Fruit fly (Drosophila melanogaster) whole organism, embryonic: Measurements from ENCODE around the gene Pi4KIIalpha.

ENCODE experiments used
- Bgb ChIP-seq: fragments of 200-800 bp; sonication (Bioruptor generic); IDR thresholded peaks from 2 replicates; pipeline ENCODE4 v1.3.6; 2022; ENCODE audit warnings: missing biosample characterization, missing genetic modification characterization; ENCODE audit not compliant: partially characterized antibody
- C15 ChIP-seq: fragments of 200-800 bp; sonication (Bioruptor generic); IDR thresholded peaks from 3 replicates; pipeline ENCODE4 v1.3.6; 2022; ENCODE audit warnings: missing biosample characterization, missing genetic modification characterization
- CG10462 ChIP-seq: fragments of 200-800 bp; sonication (Bioruptor generic); optimal IDR thresholded peaks from 2 replicates; lab custom pipeline; 2016; ENCODE audit warnings: missing biosample characterization, missing genetic modification characterization
- CG10654 ChIP-seq: fragments of 200-800 bp; sonication (Bioruptor generic); optimal IDR thresholded peaks from 2 replicates; lab custom pipeline; 2016; ENCODE audit warnings: missing biosample characterization, missing genetic modification characterization
- CG11093 ChIP-seq: fragments of 200-800 bp; sonication (Bioruptor generic); IDR thresholded peaks from 3 replicates; pipeline ENCODE4 v1.3.6; 2022; ENCODE audit warnings: missing biosample characterization, missing genetic modification characterization
- CG12071 ChIP-seq: fragments of 200-800 bp; sonication (Bioruptor generic); optimal IDR thresholded peaks from 3 replicates; lab custom pipeline; 2018; ENCODE audit warnings: missing biosample characterization, mild to moderate bottlenecking, missing genetic modification characterization
- CG12659 ChIP-seq: fragments of 200-800 bp; sonication (Bioruptor generic); optimal IDR thresholded peaks from 3 replicates; lab custom pipeline; 2017; ENCODE audit warnings: mild to moderate bottlenecking, missing biosample characterization, missing genetic modification reagents, missing genetic modification characterization
- CG12942 ChIP-seq: fragments of 200-800 bp; sonication (Bioruptor generic); optimal IDR thresholded peaks from 3 replicates; lab custom pipeline; 2016; ENCODE audit warnings: missing biosample characterization, missing genetic modification characterization
- CG13775 ChIP-seq: fragments of 200-800 bp; sonication (Bioruptor generic); optimal IDR thresholded peaks from 3 replicates; lab custom pipeline; 2017; ENCODE audit warnings: missing biosample characterization, mild to moderate bottlenecking, missing genetic modification characterization
- CG13894 ChIP-seq: fragments of 200-800 bp; sonication (Bioruptor generic); optimal IDR thresholded peaks from 3 replicates; lab custom pipeline; 2018; ENCODE audit warnings: missing biosample characterization, mild to moderate bottlenecking, missing genetic modification characterization, moderate library complexity
- CG14860 ChIP-seq: fragments of 200-800 bp; sonication (Bioruptor generic); IDR thresholded peaks from 3 replicates; pipeline ENCODE4 v1.3.6; 2022; ENCODE audit warnings: missing biosample characterization, missing genetic modification characterization; ENCODE audit not compliant: partially characterized antibody
- CG16813 ChIP-seq: fragments of 200-800 bp; sonication (Bioruptor generic); IDR thresholded peaks from 3 replicates; pipeline ENCODE4 v1.3.6; 2022; ENCODE audit warnings: missing biosample characterization, missing genetic modification characterization; ENCODE audit not compliant: partially characterized antibody
- CG18011 ChIP-seq: fragments of 200-800 bp; sonication (Bioruptor generic); optimal IDR thresholded peaks from 2 replicates; lab custom pipeline; 2017; ENCODE audit warnings: missing biosample characterization, missing genetic modification characterization, mild to moderate bottlenecking, moderate library complexity, missing genotype
- CG1832 ChIP-seq: fragments of 200-800 bp; sonication (Bioruptor generic); optimal IDR thresholded peaks from 2 replicates; lab custom pipeline; 2017; ENCODE audit warnings: missing biosample characterization, mild to moderate bottlenecking, missing genetic modification characterization, inconsistent platforms
- CG2889 ChIP-seq: fragments of 200-800 bp; sonication (Bioruptor generic); IDR thresholded peaks from 3 replicates; pipeline ENCODE4 v1.3.6; 2022; ENCODE audit warnings: missing biosample characterization, missing genetic modification characterization
- CG3838 ChIP-seq: fragments of 200-800 bp; sonication (Bioruptor generic); optimal IDR thresholded peaks from 3 replicates; lab custom pipeline; 2016; ENCODE audit warnings: missing biosample characterization, missing genetic modification characterization
- CG4360 ChIP-seq: fragments of 200-800 bp; sonication (Bioruptor generic); IDR thresholded peaks from 2 replicates; pipeline ENCODE4 v1.3.6; 2022; ENCODE audit warnings: missing biosample characterization, missing genetic modification characterization
- CG4617 ChIP-seq: fragments of 200-800 bp; sonication (Bioruptor generic); optimal IDR thresholded peaks from 3 replicates; lab custom pipeline; 2016; ENCODE audit warnings: missing biosample characterization, missing genetic modification characterization, borderline replicate concordance
- CG7357 ChIP-seq: fragments of 200-800 bp; sonication (Bioruptor generic); IDR thresholded peaks from 3 replicates; pipeline ENCODE4 v1.3.6; 2022; ENCODE audit warnings: missing biosample characterization, missing genetic modification characterization
- CG7786 ChIP-seq: fragments of 200-800 bp; sonication (Bioruptor generic); optimal IDR thresholded peaks from 2 replicates; lab custom pipeline; 2016; ENCODE audit warnings: missing biosample characterization, missing genetic modification characterization
- Camta ChIP-seq: fragments of 200-800 bp; sonication (Bioruptor generic); optimal IDR thresholded peaks from 2 replicates; lab custom pipeline; 2016; ENCODE audit warnings: missing biosample characterization, missing genetic modification characterization
- Dip3 ChIP-seq: fragments of 200-800 bp; sonication (Bioruptor generic); optimal IDR thresholded peaks from 3 replicates; lab custom pipeline; 2016; ENCODE audit warnings: missing biosample characterization, missing genetic modification characterization
- HLHmδ ChIP-seq: fragments of 200-800 bp; sonication (Bioruptor generic); optimal IDR thresholded peaks from 2 replicates; lab custom pipeline; 2018; ENCODE audit warnings: missing biosample characterization, mild to moderate bottlenecking, missing genetic modification characterization, moderate library complexity
- HmgZ ChIP-seq: fragments of 200-800 bp; sonication (Bioruptor generic); optimal IDR thresholded peaks from 2 replicates; lab custom pipeline; 2018; ENCODE audit warnings: missing biosample characterization, mild to moderate bottlenecking, missing genetic modification characterization
- Hr39 ChIP-seq: fragments of >200 bp; optimal IDR thresholded peaks from 2 replicates; lab custom pipeline; 2017
- MBD-R2 ChIP-seq: fragments of 200-800 bp; sonication (Bioruptor generic); IDR thresholded peaks from 2 replicates; pipeline ENCODE4 v1.3.6; 2022; ENCODE audit warnings: missing biosample characterization, missing genetic modification characterization
- Neu2 ChIP-seq: fragments of 200-800 bp; sonication (Bioruptor generic); optimal IDR thresholded peaks from 3 replicates; lab custom pipeline; 2016; ENCODE audit warnings: missing biosample characterization, missing genetic modification characterization, borderline replicate concordance
- Rfx ChIP-seq: fragments of 200-800 bp; sonication (Bioruptor generic); IDR thresholded peaks from 2 replicates; pipeline ENCODE4 v1.3.6; 2022; ENCODE audit warnings: missing biosample characterization, missing genetic modification characterization
- Rx ChIP-seq: fragments of 200-800 bp; sonication (Bioruptor generic); IDR thresholded peaks from 2 replicates; pipeline ENCODE4 v1.3.6; 2022; ENCODE audit warnings: missing biosample characterization, missing genetic modification characterization
- Scr ChIP-seq: fragments of 200-800 bp; sonication (Bioruptor generic); IDR thresholded peaks from 2 replicates; pipeline ENCODE4 v1.3.6; 2022; ENCODE audit warnings: missing biosample characterization, missing genetic modification characterization; ENCODE audit not compliant: partially characterized antibody
- Side ChIP-seq: fragments of 200-800 bp; sonication (Bioruptor generic); optimal IDR thresholded peaks from 2 replicates; lab custom pipeline; 2016; ENCODE audit warnings: missing biosample characterization, missing genetic modification characterization
- TFAM ChIP-seq: fragments of 200-800 bp; sonication (Bioruptor generic); optimal IDR thresholded peaks from 2 replicates; lab custom pipeline; 2017; ENCODE audit warnings: missing biosample characterization, missing genetic modification characterization, inconsistent platforms
- Xrp1 ChIP-seq: fragments of 200-800 bp; sonication (Bioruptor generic); IDR thresholded peaks from 2 replicates; pipeline ENCODE4 v1.3.6; 2022; ENCODE audit warnings: missing biosample characterization, missing genetic modification characterization
- al ChIP-seq: fragments of 200-800 bp; sonication (Bioruptor generic); IDR thresholded peaks from 2 replicates; pipeline ENCODE4 v1.3.6; 2022; ENCODE audit warnings: missing biosample characterization, missing genetic modification characterization
- ap ChIP-seq: fragments of 200-800 bp; sonication (Bioruptor generic); IDR thresholded peaks from 2 replicates; pipeline ENCODE4 v1.3.6; 2022; ENCODE audit warnings: missing biosample characterization, missing genetic modification characterization
- bigmax ChIP-seq: fragments of 200-800 bp; sonication (Bioruptor generic); optimal IDR thresholded peaks from 2 replicates; lab custom pipeline; 2018; ENCODE audit warnings: missing biosample characterization, mild to moderate bottlenecking, missing genetic modification characterization
- bowl ChIP-seq: fragments of 200-800 bp; sonication (Bioruptor generic); IDR thresholded peaks from 2 replicates; pipeline ENCODE4 v1.3.6; 2022; ENCODE audit warnings: missing biosample characterization, missing genetic modification characterization
- chinmo ChIP-seq: fragments of 200-800 bp; sonication (Bioruptor generic); IDR thresholded peaks from 4 replicates; pipeline ENCODE4 v1.3.6; 2022; ENCODE audit warnings: missing biosample characterization, missing genetic modification characterization; ENCODE audit not compliant: partially characterized antibody
- ci ChIP-seq: fragments of 200-800 bp; sonication (Bioruptor generic); IDR thresholded peaks from 3 replicates; pipeline ENCODE4 v1.3.6; 2022; ENCODE audit warnings: missing biosample characterization, missing genetic modification characterization
- danr ChIP-seq: fragments of 200-800 bp; sonication (Bioruptor generic); IDR thresholded peaks from 2 replicates; pipeline ENCODE4 v1.3.6; 2022; ENCODE audit warnings: missing biosample characterization, missing genetic modification characterization
- en ChIP-seq: fragments of 200-800 bp; sonication (Bioruptor generic); optimal IDR thresholded peaks from 2 replicates; lab custom pipeline; 2016; ENCODE audit warnings: missing biosample characterization, missing genetic modification characterization
- gcm2 ChIP-seq: fragments of 200-800 bp; sonication (Bioruptor generic); optimal IDR thresholded peaks from 2 replicates; lab custom pipeline; 2016; ENCODE audit warnings: missing biosample characterization, missing genetic modification characterization
- gem ChIP-seq: fragments of 200-800 bp; sonication (Bioruptor generic); optimal IDR thresholded peaks from 2 replicates; lab custom pipeline; 2019; ENCODE audit warnings: missing biosample characterization, mild to moderate bottlenecking, missing genetic modification characterization, moderate library complexity
- hkb ChIP-seq, 2 experiments: fragments of 200-800 bp in 1 of 2; fragments of >200 bp in 1 of 2; sonication (Bioruptor generic) in 1 of 2; IDR thresholded peaks in 1 of 2; optimal IDR thresholded peaks in 1 of 2; 2 replicates each; pipeline versions ENCODE4 v1.3.6 to Lab custom; 2017 to 2022; ENCODE audit warnings: missing biosample characterization in 1 of 2, missing genetic modification characterization in 1 of 2
- lbe ChIP-seq: fragments of 200-800 bp; sonication (Bioruptor generic); optimal IDR thresholded peaks from 2 replicates; lab custom pipeline; 2016; ENCODE audit warnings: missing biosample characterization, mild to moderate bottlenecking, missing genetic modification characterization
- org-1 ChIP-seq: fragments of 200-800 bp; sonication (Bioruptor generic); optimal IDR thresholded peaks from 2 replicates; lab custom pipeline; 2017; ENCODE audit warnings: missing biosample characterization, missing genetic modification characterization
- pb ChIP-seq: fragments of 200-800 bp; sonication (Bioruptor generic); optimal IDR thresholded peaks from 3 replicates; lab custom pipeline; 2016; ENCODE audit warnings: missing biosample characterization, missing genetic modification characterization
- pfk ChIP-seq: fragments of 200-800 bp; sonication (Bioruptor generic); optimal IDR thresholded peaks from 2 replicates; lab custom pipeline; 2018; ENCODE audit warnings: missing biosample characterization, mild to moderate bottlenecking, missing genetic modification characterization, moderate library complexity
- tll ChIP-seq, 2 experiments: fragments of 200-800 bp in 1 of 2; fragments of >200 bp in 1 of 2; sonication (Bioruptor generic) in 1 of 2; optimal IDR thresholded peaks; 2 replicates each; lab custom pipeline; 2017 to 2019; ENCODE audit warnings: missing biosample characterization in 2 of 2, missing genetic modification characterization in 2 of 2, mild to moderate bottlenecking in 1 of 2, moderate library complexity in 1 of 2
- z ChIP-seq: fragments of 200-800 bp; sonication (Bioruptor generic); IDR thresholded peaks from 3 replicates; pipeline ENCODE4 v1.3.6; 2022; ENCODE audit warnings: missing biosample characterization, missing genetic modification characterization

The Pi4KIIalpha gene

dm6 chr3R:5547464-5547943, 15.9 kb downstream of the Pi4KIIalpha start, which contains the start of gene CG2519 (continued):
- TF ChIP-seq Dip3 (GFP tag; lab: Kevin White, UChicago) (peak; percentile 52), CG12659 (GFP tag; lab: Kevin White, UChicago) (peak; percentile 74), CG4617 (peak; percentile 86), bigmax (GFP tag; lab: Kevin White, UChicago) (peak; percentile 66), ci (GFP tag; lab: Robert Waterston, UW) (peak; percentile 66), CG2889 (GFP tag; lab: Robert Waterston, UW) (no peak), Scr (peak; percentile 92), CG3838 (GFP tag; lab: Kevin White, UChicago) (no peak), CG11093 (no peak), pb (GFP tag; lab: Kevin White, UChicago) (peak; percentile 56), CG10654 (GFP tag; lab: Kevin White, UChicago) (peak; percentile 22), CG12942 (peak; percentile 42), CG7786 (peak; percentile 58), hkb (optimal IDR thresholded peaks at IDR 0.05; lab: Kevin White, UChicago) (no peak), hkb (GFP tag; IDR thresholded peaks at IDR 0.05; lab: Robert Waterston, UW) (no peak), CG18011 (GFP tag; lab: Kevin White, UChicago) (peak; percentile 7), chinmo (GFP tag; lab: Robert Waterston, UW) (peak; percentile 91), CG13775 (GFP tag; lab: Kevin White, UChicago) (peak; percentile 50), en (GFP tag; lab: Kevin White, UChicago) (no peak), Neu2 (no peak), tll (GFP tag; optimal IDR thresholded peaks at IDR 0.05; lab: Kevin White, UChicago) (no peak), C15 (GFP tag; lab: Robert Waterston, UW) (no peak), CG16813 (GFP tag; lab: Robert Waterston, UW) (peak; percentile 95), Camta (no peak), pfk (GFP tag; lab: Kevin White, UChicago) (no peak), Bgb (peak; percentile 96), MBD-R2 (peak; percentile 85), lbe (no peak), gem (no peak), TFAM (no peak), Hr39 (no peak), Xrp1 (peak; percentile 67; the same call in 1 of the 2 replicates), z (0 out of 3 replicates have a peak, but pooled peaks have one; percentile 17), Rx (GFP tag; lab: Robert Waterston, UW) (no peak), ap (no peak), bowl (GFP tag; lab: Robert Waterston, UW) (no peak; the same call in 1 of the 2 replicates), gcm2 (no peak), CG13894 (tag; lab: Kevin White, UChicago) (no peak), HmgZ (peak; percentile 70), org-1 (peak; percentile 18), CG14860 (GFP tag; lab: Robert Waterston, UW) (peak; percentile 87), CG1832 (GFP tag; lab: Kevin White, UChicago) (no peak), HLHmδ (GFP tag; lab: Kevin White, UChicago) (no peak), CG12071 (GFP tag; lab: Kevin White, UChicago) (no peak), Side (GFP tag; lab: Kevin White, UChicago) (peak; percentile 65), CG4360 (GFP tag; lab: Robert Waterston, UW) (no peak), CG10462 (GFP tag; lab: Kevin White, UChicago) (peak; percentile 15), danr (0 out of 2 replicates have a peak, but pooled peaks have one; percentile 14), Rfx (peak; percentile 86), al (peak; percentile 42; the same call in 1 of the 2 replicates), CG7357 (no peak)
